Comparison of ENCODE assay signal across 1 worm cellular context in genomic region chrX:3803314-3803713, ce11.
TF ChIP-seq lines count a peak whose summit lies in the region.

F35A5.8 (minus strand) TSS chrX:3803464.

TF ChIP-seq in whole organism, L1 larva, 84 proteins besides CTCF, POLR2A, EP300 and RAD21 (continued from another document):
- TF ChIP-seq vab-15 (tag; optimal IDR thresholded peaks at IDR 0.05; lab: Kevin White, UChicago) (no peak), snu-23 (GFP tag; optimal IDR thresholded peaks at IDR 0.05; lab: Kevin White, UChicago) (peak; percentile 89), dsc-1 (tag; optimal IDR thresholded peaks at IDR 0.05; lab: Kevin White, UChicago) (peak; percentile 88), mdl-1 (tag; optimal IDR thresholded peaks at IDR 0.05; lab: Kevin White, UChicago) (peak in 1 of 2 experiments; percentile 54), xbp-1 (tag; optimal IDR thresholded peaks at IDR 0.05; lab: Kevin White, UChicago) (peak; percentile 84), tlp-1 (tag; optimal IDR thresholded peaks at IDR 0.05; lab: Kevin White, UChicago) (no peak), lsy-2 (tag; optimal IDR thresholded peaks at IDR 0.05; lab: Kevin White, UChicago) (peak; percentile 83), nhr-237 (tag; optimal IDR thresholded peaks at IDR 0.05; lab: Kevin White, UChicago) (no peak), nhr-76 (tag; optimal IDR thresholded peaks at IDR 0.05; lab: Kevin White, UChicago) (no peak), lin-39 (tag; optimal IDR thresholded peaks at IDR 0.05; lab: Kevin White, UChicago) (peak; percentile 79), lin-14 (GFP tag; optimal IDR thresholded peaks at IDR 0.05; lab: Kevin White, UChicago) (peak; percentile 89), ztf-11 (tag; optimal IDR thresholded peaks at IDR 0.05; lab: Kevin White, UChicago) (peak in 1 of 2 experiments; percentile 72), ceh-88 (GFP tag; IDR thresholded peaks at IDR 0.05; lab: Robert Waterston, UW) (no peak), nhr-28 (tag; optimal IDR thresholded peaks at IDR 0.05; lab: Kevin White, UChicago) (no peak), fos-1 (tag; optimal IDR thresholded peaks at IDR 0.05; lab: Kevin White, UChicago) (peak; percentile 61), snpc-4 (tag; optimal IDR thresholded peaks at IDR 0.05; lab: Kevin White, UChicago) (peak; percentile 26), unc-98 (GFP tag; IDR thresholded peaks at IDR 0.05; lab: Robert Waterston, UW) (no peak), blmp-1 (tag; optimal IDR thresholded peaks at IDR 0.05; lab: Kevin White, UChicago) (peak; percentile 76), ama-1 (optimal IDR thresholded peaks at IDR 0.05; lab: Kevin White, UChicago) (no peak), ztf-4 (tag; optimal IDR thresholded peaks at IDR 0.05; lab: Kevin White, UChicago) (peak; percentile 35), pqm-1 (tag; optimal IDR thresholded peaks at IDR 0.05; lab: Kevin White, UChicago) (no peak), unc-130 (tag; optimal IDR thresholded peaks at IDR 0.05; lab: Kevin White, UChicago) (peak; percentile 88), hlh-4 (tag; optimal IDR thresholded peaks at IDR 0.05; lab: Kevin White, UChicago) (no peak), ceh-82 (tag; optimal IDR thresholded peaks at IDR 0.05; lab: Kevin White, UChicago) (peak; percentile 66 to 83 (median 69))
